Fruit fly (Drosophila melanogaster): Measurements from ENCODE around the gene CG10877.

- TF ChIP-seq CG10348 (GFP tag; IDR thresholded peaks at IDR 0.05) (no peak), CG4496 (GFP tag; IDR thresholded peaks at IDR 0.05) (no peak), EcR (GFP tag; optimal IDR thresholded peaks at IDR 0.05) (no peak), CG32121 (GFP tag; IDR thresholded peaks at IDR 0.05) (no peak), CG8159 (tag; optimal IDR thresholded peaks at IDR 0.05) (no peak), gl (tag; optimal IDR thresholded peaks at IDR 0.05) (no peak)
Measured at dm6 chr3R:20586409-20586808, 22.5 kb upstream of the CG10877 start.
